Worm (Caenorhabditis elegans) whole organism, L4 larva: ENCODE results near the gene M03E7.1.

Source experiments
- egl-27 ChIP-seq: sonication (generic microtip); optimal IDR thresholded peaks from 3 replicates; lab custom pipeline; 2017; ENCODE audit warnings: missing biosample characterization, missing genetic modification reagents, missing genetic modification characterization
- fkh-10 ChIP-seq: fragments of 150-350 bp; optimal IDR thresholded peaks from 2 replicates; lab custom pipeline; 2014; ENCODE audit warnings: missing biosample characterization, missing genetic modification reagents, missing genetic modification characterization
- jun-1 ChIP-seq: fragments of 150-350 bp; optimal IDR thresholded peaks from 2 replicates; lab custom pipeline; 2014; ENCODE audit warnings: missing biosample characterization, missing genetic modification reagents, missing genetic modification characterization
- lim-7 ChIP-seq: fragments of 200-800 bp; sonication (Bioruptor generic); IDR thresholded peaks from 2 replicates; pipeline ENCODE4 v1.3.6; 2022; ENCODE audit warnings: missing genetic modification characterization, missing compliant biosample characterization
- snpc-4 ChIP-seq: fragments of 150-350 bp; optimal IDR thresholded peaks from 2 replicates; lab custom pipeline; 2014; ENCODE audit warnings: missing biosample characterization, missing genetic modification characterization

ce11 chrV:5579666-5580065, 41.8 kb upstream of the M03E7.1 start:
- no peak for TF ChIP-seq fkh-10
- TF ChIP-seq jun-1 (tag; lab: Kevin White, UChicago), result no peak
- no peak for TF ChIP-seq egl-27 (tag; lab: Kevin White, UChicago)
- no peak for TF ChIP-seq snpc-4 (tag; lab: Kevin White, UChicago)
- TF ChIP-seq lim-7 (GFP tag; lab: Robert Waterston, UW), result no peak
